Worm (Caenorhabditis elegans): ENCODE measurements around the gene ykt-6.

The ykt-6 gene

ce11 chrIII:7314473-7314872, 27.1 kb upstream of the ykt-6 start:
- no peak for TF ChIP-seq tab-1 (GFP tag; IDR thresholded peaks at IDR 0.05)
- TF ChIP-seq cog-1 (tag; optimal IDR thresholded peaks at IDR 0.05): no peak
- TF ChIP-seq flt-1 (GFP tag; IDR thresholded peaks at IDR 0.05): no peak
- TF ChIP-seq klf-2 (GFP tag; conservative IDR thresholded peaks at IDR 0.05): no peak
- TF ChIP-seq med-1 (GFP tag; optimal IDR thresholded peaks at IDR 0.05; ENCODE audit: insufficient read depth): no peak
- TF ChIP-seq ztf-29 (GFP tag; IDR thresholded peaks at IDR 0.05): no peak
- no peak for TF ChIP-seq ref-1 (GFP tag; conservative IDR thresholded peaks at IDR 0.05)
- no peak for TF ChIP-seq ztf-23 (GFP tag; IDR thresholded peaks at IDR 0.05)
- no peak for TF ChIP-seq T22C8.4 (GFP tag; IDR thresholded peaks at IDR 0.05)

- TF ChIP-seq tab-1 (GFP tag; IDR thresholded peaks at IDR 0.05): no peak
- TF ChIP-seq cog-1 (tag; optimal IDR thresholded peaks at IDR 0.05): no peak
- TF ChIP-seq med-1 (GFP tag; optimal IDR thresholded peaks at IDR 0.05; ENCODE audit: insufficient read depth): no peak
- TF ChIP-seq ref-1 (GFP tag; conservative IDR thresholded peaks at IDR 0.05): no peak
- no peak for TF ChIP-seq klf-2 (GFP tag; conservative IDR thresholded peaks at IDR 0.05)
- TF ChIP-seq ztf-23 (GFP tag; IDR thresholded peaks at IDR 0.05): no peak
- no peak for TF ChIP-seq flt-1 (GFP tag; IDR thresholded peaks at IDR 0.05)
- TF ChIP-seq T22C8.4 (GFP tag; IDR thresholded peaks at IDR 0.05): no peak
- TF ChIP-seq ztf-29 (GFP tag; IDR thresholded peaks at IDR 0.05): no peak
Observed at ce11 chrIII:7310662-7311340, 23.4 kb upstream of the ykt-6 start, which contains the start of the genes F56C9.6 and F56C9.3. TSS of gene F56C9.6 (minus strand) at chrIII:7310773. TSS of gene F56C9.3 (plus strand) at chrIII:7311290.

ce11 chrIII:7308600-7309109, 21.3 kb upstream of the ykt-6 start, which contains the start of gene acbp-4:
TSS of gene acbp-4 (minus strand) at chrIII:7309109.
- TF ChIP-seq ztf-23 (GFP tag; IDR thresholded peaks at IDR 0.05) (no peak), flt-1 (GFP tag; IDR thresholded peaks at IDR 0.05) (no peak), med-1 (GFP tag; optimal IDR thresholded peaks at IDR 0.05; ENCODE audit: insufficient read depth) (no peak), T22C8.4 (GFP tag; IDR thresholded peaks at IDR 0.05) (no peak), klf-2 (GFP tag; conservative IDR thresholded peaks at IDR 0.05) (no peak), cog-1 (tag; optimal IDR thresholded peaks at IDR 0.05) (no peak), ztf-29 (GFP tag; IDR thresholded peaks at IDR 0.05) (no peak), tab-1 (GFP tag; IDR thresholded peaks at IDR 0.05) (no peak), ref-1 (GFP tag; conservative IDR thresholded peaks at IDR 0.05) (no peak)

ce11 chrIII:7305649-7305977, 18.2 kb upstream of the ykt-6 start:
- no peak for TF ChIP-seq ztf-23 (GFP tag; IDR thresholded peaks at IDR 0.05)

ce11 chrIII:7304961-7305648, 17.7 kb upstream of the ykt-6 start:
- no peak for TF ChIP-seq klf-2 (GFP tag; conservative IDR thresholded peaks at IDR 0.05)
- no peak for TF ChIP-seq ref-1 (GFP tag; conservative IDR thresholded peaks at IDR 0.05)
- TF ChIP-seq cog-1 (tag; optimal IDR thresholded peaks at IDR 0.05): no peak
- no peak for TF ChIP-seq flt-1 (GFP tag; IDR thresholded peaks at IDR 0.05)
- TF ChIP-seq ztf-23 (GFP tag; IDR thresholded peaks at IDR 0.05): no peak
- no peak for TF ChIP-seq tab-1 (GFP tag; IDR thresholded peaks at IDR 0.05)
- no peak for TF ChIP-seq T22C8.4 (GFP tag; IDR thresholded peaks at IDR 0.05)
- TF ChIP-seq med-1 (GFP tag; optimal IDR thresholded peaks at IDR 0.05; ENCODE audit: insufficient read depth): no peak
- no peak for TF ChIP-seq ztf-29 (GFP tag; IDR thresholded peaks at IDR 0.05)

- TF ChIP-seq cog-1 (tag; optimal IDR thresholded peaks at IDR 0.05) (no peak), tab-1 (GFP tag; IDR thresholded peaks at IDR 0.05) (no peak), med-1 (GFP tag; optimal IDR thresholded peaks at IDR 0.05; ENCODE audit: insufficient read depth) (no peak), klf-2 (GFP tag; conservative IDR thresholded peaks at IDR 0.05) (no peak), flt-1 (GFP tag; IDR thresholded peaks at IDR 0.05) (no peak), ref-1 (GFP tag; conservative IDR thresholded peaks at IDR 0.05) (no peak), T22C8.4 (GFP tag; IDR thresholded peaks at IDR 0.05) (no peak)
Observed at ce11 chrIII:7301668-7302067, 14.3 kb upstream of the ykt-6 start.

- TF ChIP-seq tab-1 (GFP tag; IDR thresholded peaks at IDR 0.05) (no peak), T22C8.4 (GFP tag; IDR thresholded peaks at IDR 0.05) (no peak), med-1 (GFP tag; optimal IDR thresholded peaks at IDR 0.05; ENCODE audit: insufficient read depth) (no peak), ztf-23 (GFP tag; IDR thresholded peaks at IDR 0.05) (no peak), klf-2 (GFP tag; conservative IDR thresholded peaks at IDR 0.05) (no peak), ztf-29 (GFP tag; IDR thresholded peaks at IDR 0.05) (no peak), ref-1 (GFP tag; conservative IDR thresholded peaks at IDR 0.05) (no peak), flt-1 (GFP tag; IDR thresholded peaks at IDR 0.05) (no peak), cog-1 (tag; optimal IDR thresholded peaks at IDR 0.05) (no peak)
Observed at ce11 chrIII:7300763-7301162, 13.4 kb upstream of the ykt-6 start.

ce11 chrIII:7300169-7300568, 12.8 kb upstream of the ykt-6 start:
- no peak for TF ChIP-seq ref-1 (GFP tag; conservative IDR thresholded peaks at IDR 0.05)
- TF ChIP-seq T22C8.4 (GFP tag; IDR thresholded peaks at IDR 0.05): no peak
- no peak for TF ChIP-seq ztf-23 (GFP tag; IDR thresholded peaks at IDR 0.05)
- TF ChIP-seq flt-1 (GFP tag; IDR thresholded peaks at IDR 0.05): no peak
- no peak for TF ChIP-seq klf-2 (GFP tag; conservative IDR thresholded peaks at IDR 0.05)
- no peak for TF ChIP-seq tab-1 (GFP tag; IDR thresholded peaks at IDR 0.05)
- no peak for TF ChIP-seq med-1 (GFP tag; optimal IDR thresholded peaks at IDR 0.05; ENCODE audit: insufficient read depth)
- TF ChIP-seq ztf-29 (GFP tag; IDR thresholded peaks at IDR 0.05): no peak
- TF ChIP-seq cog-1 (tag; optimal IDR thresholded peaks at IDR 0.05): no peak

- no peak for TF ChIP-seq klf-2 (GFP tag; conservative IDR thresholded peaks at IDR 0.05)
- TF ChIP-seq T22C8.4 (GFP tag; IDR thresholded peaks at IDR 0.05): no peak
- TF ChIP-seq tab-1 (GFP tag; IDR thresholded peaks at IDR 0.05): no peak
- TF ChIP-seq cog-1 (tag; optimal IDR thresholded peaks at IDR 0.05): no peak
- no peak for TF ChIP-seq ztf-29 (GFP tag; IDR thresholded peaks at IDR 0.05)
- TF ChIP-seq ref-1 (GFP tag; conservative IDR thresholded peaks at IDR 0.05): no peak
- TF ChIP-seq ztf-23 (GFP tag; IDR thresholded peaks at IDR 0.05): no peak
- no peak for TF ChIP-seq flt-1 (GFP tag; IDR thresholded peaks at IDR 0.05)
Observed at ce11 chrIII:7299466-7299865, 12.1 kb upstream of the ykt-6 start, which contains the start of the genes B0361.14 and B0361.9. TSS of gene B0361.14 (minus strand) at chrIII:7299531. TSS of gene B0361.9 (minus strand) at chrIII:7299631.
